Worm (Caenorhabditis elegans) whole organism, L4 larva: ENCODE data around the gene W06D11.1.

Source experiments
- aha-1 ChIP-seq: fragments of 150-350 bp; peaks from one replicate; lab custom pipeline; 2014; ENCODE audit warnings: missing biosample characterization, missing genetic modification characterization
- ama-1 ChIP-seq: fragments of 150-350 bp; optimal IDR thresholded peaks from 2 replicates; lab custom pipeline; 2014; ENCODE audit warnings: inconsistent platforms, mixed read lengths
- ces-1 ChIP-seq: fragments of 150-350 bp; sonication (generic microtip); optimal IDR thresholded peaks from 4 replicates; lab custom pipeline; 2014; ENCODE audit warnings: missing biosample characterization, missing genetic modification reagents, missing genetic modification characterization
- hmg-1.1 ChIP-seq: fragments of 200-800 bp; sonication (Bioruptor generic); IDR thresholded peaks from 2 replicates; pipeline ENCODE4 v1.3.6; 2022; ENCODE audit warnings: missing genetic modification reagents, missing genetic modification characterization, missing compliant biosample characterization
- lin-15B ChIP-seq: fragments of 150-350 bp; sonication (generic microtip); optimal IDR thresholded peaks from 3 replicates; lab custom pipeline; 2014; ENCODE audit warnings: missing biosample characterization, missing genetic modification characterization
- lin-38 ChIP-seq: fragments of 200-800 bp; sonication (Bioruptor generic); IDR thresholded peaks from 2 replicates; pipeline ENCODE4 v1.3.6; 2022; ENCODE audit warnings: missing genetic modification reagents, missing genetic modification characterization, missing compliant biosample characterization
- mdl-1 ChIP-seq, 2 experiments: fragments of 150-350 bp in 1 of 2; sonication (generic microtip) in 1 of 2; optimal IDR thresholded peaks; 2 replicates each; lab custom pipeline; 2014 to 2017; ENCODE audit warnings: missing biosample characterization in 2 of 2, missing genetic modification characterization in 2 of 2
- nhr-11 ChIP-seq: fragments of 150-350 bp; optimal IDR thresholded peaks from 2 replicates; lab custom pipeline; 2014; ENCODE audit warnings: missing biosample characterization, missing genetic modification characterization
- nhr-25 ChIP-seq: sonication (generic microtip); optimal IDR thresholded peaks from 2 replicates; lab custom pipeline; 2017; ENCODE audit warnings: missing genetic modification characterization, mild to moderate bottlenecking, missing compliant biosample characterization, antibody characterized with exemption, moderate library complexity, borderline replicate concordance; ENCODE audit not compliant: insufficient read depth
- snpc-4 ChIP-seq: fragments of 150-350 bp; optimal IDR thresholded peaks from 2 replicates; lab custom pipeline; 2014; ENCODE audit warnings: missing biosample characterization, missing genetic modification characterization
- spr-1 ChIP-seq: sonication (generic microtip); optimal IDR thresholded peaks from 2 replicates; lab custom pipeline; 2016; ENCODE audit warnings: mild to moderate bottlenecking, missing genetic modification characterization, missing compliant biosample characterization
- zag-1 ChIP-seq: fragments of 150-350 bp; optimal IDR thresholded peaks from 2 replicates; lab custom pipeline; 2014; ENCODE audit warnings: missing biosample characterization, missing genetic modification characterization

- TF ChIP-seq lin-15B (tag; lab: Kevin White, UChicago) (no peak), nhr-25 (tag; lab: Kevin White, UChicago) (no peak), mdl-1 (tag; optimal IDR thresholded peaks at IDR 0.05; lab: Kevin White, UChicago) (no peak), snpc-4 (no peak), aha-1 (tag; lab: Kevin White, UChicago) (no peak), nhr-11 (no peak), ama-1 (lab: Kevin White, UChicago) (no peak), spr-1 (tag; lab: Kevin White, UChicago) (no peak), ces-1 (GFP tag; lab: Kevin White, UChicago) (no peak), lin-38 (GFP tag; lab: Robert Waterston, UW) (no peak), zag-1 (tag; lab: Kevin White, UChicago) (no peak), hmg-1.1 (GFP tag; lab: Robert Waterston, UW) (no peak)
Observed at ce11 chrX:12299834-12300233, 5.5 kb downstream of the W06D11.1 start, which contains the start of gene W06D11.5.
